Fruit fly (Drosophila melanogaster) whole organism, embryonic: ENCODE data around the gene PGRP-LE.

Source experiments
- Antp ChIP-seq: fragments of 200-800 bp; sonication (Bioruptor generic); optimal IDR thresholded peaks from 3 replicates; lab custom pipeline; 2016; ENCODE audit warnings: missing biosample characterization, missing genetic modification characterization
- Atf6 ChIP-seq: fragments of 200-800 bp; sonication (Bioruptor generic); IDR thresholded peaks from 2 replicates; pipeline ENCODE4 v1.3.6; 2022; ENCODE audit warnings: missing biosample characterization, missing genetic modification characterization
- BEAF-32 ChIP-seq: fragments of 200-800 bp; sonication (Bioruptor generic); optimal IDR thresholded peaks from 3 replicates; lab custom pipeline; 2017; ENCODE audit warnings: missing biosample characterization, missing genetic modification characterization, mild to moderate bottlenecking, moderate library complexity, missing genetic modification reagents
- Bgb ChIP-seq: fragments of 200-800 bp; sonication (Bioruptor generic); IDR thresholded peaks from 2 replicates; pipeline ENCODE4 v1.3.6; 2022; ENCODE audit warnings: missing biosample characterization, missing genetic modification characterization; ENCODE audit not compliant: partially characterized antibody
- CG10654 ChIP-seq: fragments of 200-800 bp; sonication (Bioruptor generic); optimal IDR thresholded peaks from 2 replicates; lab custom pipeline; 2016; ENCODE audit warnings: missing biosample characterization, missing genetic modification characterization
- CG12236 ChIP-seq: fragments of 200-800 bp; sonication (Bioruptor generic); optimal IDR thresholded peaks from 2 replicates; lab custom pipeline; 2016; ENCODE audit warnings: missing biosample characterization, missing genetic modification characterization
- CG12659 ChIP-seq: fragments of 200-800 bp; sonication (Bioruptor generic); optimal IDR thresholded peaks from 3 replicates; lab custom pipeline; 2017; ENCODE audit warnings: mild to moderate bottlenecking, missing biosample characterization, missing genetic modification reagents, missing genetic modification characterization
- CG13287 ChIP-seq: fragments of 200-800 bp; sonication (Bioruptor generic); IDR thresholded peaks from 2 replicates; pipeline ENCODE4 v1.3.6; 2022; ENCODE audit warnings: missing biosample characterization, missing genetic modification characterization; ENCODE audit not compliant: partially characterized antibody
- CG14710 ChIP-seq: fragments of 200-800 bp; sonication (Bioruptor generic); optimal IDR thresholded peaks from 3 replicates; lab custom pipeline; 2019; ENCODE audit warnings: missing biosample characterization, mild to moderate bottlenecking, missing genetic modification characterization, moderate library complexity
- CG15514 ChIP-seq: fragments of 200-800 bp; sonication (Bioruptor generic); optimal IDR thresholded peaks from 3 replicates; lab custom pipeline; 2017; ENCODE audit warnings: missing biosample characterization, missing genetic modification characterization, mild to moderate bottlenecking, moderate library complexity, missing genetic modification reagents
- CG16813 ChIP-seq: fragments of 200-800 bp; sonication (Bioruptor generic); IDR thresholded peaks from 3 replicates; pipeline ENCODE4 v1.3.6; 2022; ENCODE audit warnings: missing biosample characterization, missing genetic modification characterization; ENCODE audit not compliant: partially characterized antibody
- CG18619 ChIP-seq: fragments of 200-800 bp; sonication (Bioruptor generic); optimal IDR thresholded peaks from 3 replicates; lab custom pipeline; 2017; ENCODE audit warnings: missing biosample characterization, mild to moderate bottlenecking, missing genetic modification characterization
- CG2116 ChIP-seq: fragments of 200-800 bp; sonication (Bioruptor generic); optimal IDR thresholded peaks from 3 replicates; lab custom pipeline; 2018; ENCODE audit warnings: missing biosample characterization, mild to moderate bottlenecking, missing genetic modification characterization
- CG30020 ChIP-seq: fragments of 200-800 bp; optimal IDR thresholded peaks from 2 replicates; lab custom pipeline; 2019; ENCODE audit warnings: missing biosample characterization, mild to moderate bottlenecking, missing genetic modification characterization, moderate library complexity
- CG3163 ChIP-seq: fragments of 200-800 bp; sonication (Bioruptor generic); optimal IDR thresholded peaks from 3 replicates; lab custom pipeline; 2016; ENCODE audit warnings: missing biosample characterization, missing genetic modification characterization
- CG34422 ChIP-seq: fragments of 200-800 bp; sonication (Bioruptor generic); IDR thresholded peaks from 3 replicates; pipeline ENCODE4 v1.3.6; 2022; ENCODE audit warnings: missing biosample characterization, missing genetic modification characterization
- CG3847 ChIP-seq: fragments of 200-800 bp; sonication (Bioruptor generic); IDR thresholded peaks from 2 replicates; pipeline ENCODE4 v1.3.6; 2022; ENCODE audit warnings: missing biosample characterization, missing genetic modification characterization
- CG4617 ChIP-seq: fragments of 200-800 bp; sonication (Bioruptor generic); optimal IDR thresholded peaks from 3 replicates; lab custom pipeline; 2016; ENCODE audit warnings: missing biosample characterization, missing genetic modification characterization, borderline replicate concordance
- CG6791 ChIP-seq: fragments of 200-800 bp; sonication (Bioruptor generic); IDR thresholded peaks from 3 replicates; pipeline ENCODE4 v1.3.6; 2022; ENCODE audit warnings: missing biosample characterization, missing genetic modification characterization; ENCODE audit not compliant: partially characterized antibody
- Dp ChIP-seq: fragments of 200-800 bp; sonication (Bioruptor generic); optimal IDR thresholded peaks from 2 replicates; lab custom pipeline; 2018; ENCODE audit warnings: missing biosample characterization, mild to moderate bottlenecking, missing genetic modification characterization, moderate library complexity
- E2f1 ChIP-seq: fragments of 200-800 bp; sonication (Bioruptor generic); IDR thresholded peaks from 2 replicates; pipeline ENCODE4 v1.3.6; 2022; ENCODE audit warnings: missing biosample characterization, missing genetic modification characterization
- E2f2 ChIP-seq: fragments of 200-800 bp; sonication (Bioruptor generic); IDR thresholded peaks from 2 replicates; pipeline ENCODE4 v1.3.6; 2022; ENCODE audit warnings: missing biosample characterization, missing genetic modification characterization
- Gsc ChIP-seq: fragments of 200-800 bp; sonication (Bioruptor generic); IDR thresholded peaks from 2 replicates; pipeline ENCODE4 v1.3.6; 2022; ENCODE audit warnings: missing biosample characterization, missing genetic modification characterization
- HmgZ ChIP-seq: fragments of 200-800 bp; sonication (Bioruptor generic); optimal IDR thresholded peaks from 2 replicates; lab custom pipeline; 2018; ENCODE audit warnings: missing biosample characterization, mild to moderate bottlenecking, missing genetic modification characterization
- Med ChIP-seq: fragments of 200-800 bp; sonication (Bioruptor generic); peaks from one replicate; lab custom pipeline; 2016; ENCODE audit warnings: missing biosample characterization, missing genetic modification characterization, mild to moderate bottlenecking, inconsistent platforms, moderate library complexity
- Myb ChIP-seq: fragments of 200-800 bp; sonication (Bioruptor generic); optimal IDR thresholded peaks from 2 replicates; lab custom pipeline; 2016; ENCODE audit warnings: missing biosample characterization, missing genetic modification characterization
- Nf-YB ChIP-seq: fragments of 200-800 bp; sonication (Bioruptor generic); optimal IDR thresholded peaks from 3 replicates; lab custom pipeline; 2019; ENCODE audit warnings: missing biosample characterization, mild to moderate bottlenecking, missing genetic modification characterization, moderate library complexity
- Opbp ChIP-seq: fragments of 200-800 bp; sonication (Bioruptor generic); IDR thresholded peaks from 3 replicates; pipeline ENCODE4 v1.3.6; 2022; ENCODE audit warnings: missing biosample characterization, missing genetic modification characterization; ENCODE audit not compliant: partially characterized antibody
- Sox102F ChIP-seq: fragments of 200-800 bp; sonication (Bioruptor generic); optimal IDR thresholded peaks from 2 replicates; lab custom pipeline; 2018; ENCODE audit warnings: missing biosample characterization, mild to moderate bottlenecking, missing genetic modification characterization, moderate library complexity
- Sry-δ ChIP-seq: fragments of 200-800 bp; sonication (Bioruptor generic); optimal IDR thresholded peaks from 2 replicates; lab custom pipeline; 2016; ENCODE audit warnings: missing biosample characterization, missing genetic modification characterization
- ato ChIP-seq: fragments of 200-800 bp; sonication (Bioruptor generic); IDR thresholded peaks from 2 replicates; pipeline ENCODE4 v1.3.6; 2022; ENCODE audit warnings: missing biosample characterization, missing genetic modification characterization; ENCODE audit not compliant: partially characterized antibody
- ci ChIP-seq: fragments of 200-800 bp; sonication (Bioruptor generic); IDR thresholded peaks from 3 replicates; pipeline ENCODE4 v1.3.6; 2022; ENCODE audit warnings: missing biosample characterization, missing genetic modification characterization
- dm ChIP-seq: fragments of 200-800 bp; sonication (Bioruptor generic); optimal IDR thresholded peaks from 3 replicates; lab custom pipeline; 2016; ENCODE audit warnings: missing biosample characterization, missing genetic modification characterization
- gfzf ChIP-seq: fragments of 200-800 bp; sonication (Bioruptor generic); optimal IDR thresholded peaks from 2 replicates; lab custom pipeline; 2016; ENCODE audit warnings: missing biosample characterization, mild to moderate bottlenecking, missing genetic modification characterization, moderate library complexity
- hbn ChIP-seq: fragments of 200-800 bp; sonication (Bioruptor generic); IDR thresholded peaks from 2 replicates; pipeline ENCODE4 v1.3.6; 2022; ENCODE audit warnings: missing biosample characterization, missing genetic modification characterization; ENCODE audit not compliant: partially characterized antibody
- lilli ChIP-seq: fragments of 200-800 bp; sonication (Bioruptor generic); optimal IDR thresholded peaks from 3 replicates; lab custom pipeline; 2016; ENCODE audit warnings: missing biosample characterization, missing genetic modification characterization
- row ChIP-seq: fragments of 200-800 bp; sonication (Bioruptor generic); IDR thresholded peaks from 3 replicates; pipeline ENCODE4 v1.3.6; 2022; ENCODE audit warnings: missing biosample characterization, missing genetic modification characterization
- sc ChIP-seq, 3 experiments: fragments of >200 bp in 2 of 3; fragments of 200-800 bp in 1 of 3; sonication (Bioruptor generic) in 1 of 3; optimal IDR thresholded peaks; 2 replicates in 2 of 3; 3 replicates in 1 of 3; lab custom pipeline; 2017; ENCODE audit warnings: mild to moderate bottlenecking in 1 of 3, missing biosample characterization in 1 of 3, missing genetic modification characterization in 1 of 3, missing genetic modification reagents in 1 of 3
- sqz ChIP-seq: fragments of 200-800 bp; sonication (Bioruptor generic); optimal IDR thresholded peaks from 3 replicates; lab custom pipeline; 2018; ENCODE audit warnings: missing biosample characterization, mild to moderate bottlenecking, missing genetic modification characterization
- stwl ChIP-seq: fragments of 200-800 bp; sonication (Bioruptor generic); optimal IDR thresholded peaks from 3 replicates; lab custom pipeline; 2018; ENCODE audit warnings: missing biosample characterization, mild to moderate bottlenecking, missing genetic modification characterization, moderate library complexity
- trem ChIP-seq: fragments of 200-800 bp; optimal IDR thresholded peaks from 3 replicates; lab custom pipeline; 2019; ENCODE audit warnings: missing biosample characterization, mild to moderate bottlenecking, missing genetic modification characterization, moderate library complexity
- unc-4 ChIP-seq: fragments of 200-800 bp; sonication (Bioruptor generic); IDR thresholded peaks from 2 replicates; pipeline ENCODE4 v1.3.6; 2022; ENCODE audit warnings: missing biosample characterization, missing genetic modification characterization; ENCODE audit not compliant: partially characterized antibody
- zen ChIP-seq: fragments of 200-800 bp; sonication (Bioruptor generic); optimal IDR thresholded peaks from 3 replicates; lab custom pipeline; 2018; ENCODE audit warnings: missing biosample characterization, mild to moderate bottlenecking, missing genetic modification characterization, moderate library complexity

PGRP-LE gene

dm6 chrX:15762723-15763122 lies 41.0 kb downstream of the PGRP-LE start, which contains the start of gene Polr3A (continued):
- TF ChIP-seq Sox102F (GFP tag; lab: Kevin White, UChicago), result no peak
- peak; percentile 15 for TF ChIP-seq Myb
- no peak for TF ChIP-seq lilli (GFP tag; lab: Kevin White, UChicago)
- no peak for TF ChIP-seq Antp (GFP tag; lab: Kevin White, UChicago)
- peak; percentile 49 for TF ChIP-seq ato
- TF ChIP-seq E2f1, result no peak
- no peak for TF ChIP-seq CG3163 (GFP tag; lab: Kevin White, UChicago)
- peak; percentile 66 for TF ChIP-seq BEAF-32 (GFP tag; lab: Kevin White, UChicago)
- TF ChIP-seq CG12236 (GFP tag; lab: Kevin White, UChicago), result no peak
- TF ChIP-seq Opbp (GFP tag; lab: Robert Waterston, UW), result peak; percentile 70
- peak; percentile 7; the same call in 1 of the 3 replicates for TF ChIP-seq row (GFP tag; lab: Robert Waterston, UW)
- TF ChIP-seq Atf6 (GFP tag; lab: Robert Waterston, UW), result no peak
- no peak for TF ChIP-seq Gsc (GFP tag; lab: Robert Waterston, UW)
- no peak for TF ChIP-seq sc (optimal IDR thresholded peaks at IDR 0.05; lab: Kevin White, UChicago)
- TF ChIP-seq sc (GFP tag; optimal IDR thresholded peaks at IDR 0.05; lab: Kevin White, UChicago), result no peak
- peak; percentile 73; the same call in 2 of the 3 replicates for TF ChIP-seq CG6791 (GFP tag; lab: Robert Waterston, UW)
- TF ChIP-seq Sry-δ (GFP tag; lab: Kevin White, UChicago), result peak; percentile 24
- TF ChIP-seq CG15514 (GFP tag; lab: Kevin White, UChicago), result peak; percentile 54
- no peak for TF ChIP-seq Nf-YB (GFP tag; lab: Kevin White, UChicago)
- no peak for TF ChIP-seq ci (GFP tag; lab: Robert Waterston, UW)
- TF ChIP-seq unc-4 (GFP tag; lab: Robert Waterston, UW), result peak; percentile 61; the same call in 1 of the 2 replicates
- TF ChIP-seq Bgb (GFP tag; lab: Robert Waterston, UW), result peak; percentile 70
- TF ChIP-seq CG16813 (GFP tag; lab: Robert Waterston, UW), result peak; percentile 63
- peak; percentile 88 for TF ChIP-seq CG14710 (tag; lab: Kevin White, UChicago)
- TF ChIP-seq CG30020, result peak; percentile 62
- peak; percentile 49 for TF ChIP-seq CG2116
- TF ChIP-seq CG10654 (GFP tag; lab: Kevin White, UChicago), result no peak
- peak; percentile 27 for TF ChIP-seq dm
- TF ChIP-seq E2f2 (GFP tag; lab: Robert Waterston, UW), result peak; percentile 78
- TF ChIP-seq sqz, result no peak
- peak; percentile 67 for TF ChIP-seq gfzf (GFP tag; lab: Kevin White, UChicago)
- peak; percentile 11 for TF ChIP-seq HmgZ (tag; lab: Kevin White, UChicago)
- peak; percentile 18 for TF ChIP-seq Med (GFP tag; lab: Kevin White, UChicago)
- TF ChIP-seq CG12659 (GFP tag; lab: Kevin White, UChicago), result peak; percentile 51
- TF ChIP-seq CG4617 (GFP tag; lab: Kevin White, UChicago), result peak; percentile 29
- TF ChIP-seq stwl (tag; lab: Kevin White, UChicago), result peak; percentile 48
- TF ChIP-seq CG3847, result no peak
- TF ChIP-seq CG13287 (GFP tag; lab: Robert Waterston, UW), result peak; percentile 75
- TF ChIP-seq Dp (GFP tag; lab: Kevin White, UChicago), result peak; percentile 65
- peak; percentile 36; the same call in 1 of the 3 replicates for TF ChIP-seq CG34422 (GFP tag; lab: Robert Waterston, UW)
- TF ChIP-seq CG18619, result no peak
- TF ChIP-seq trem (tag; lab: Kevin White, UChicago), result peak; percentile 12
- peak; percentile 41 for TF ChIP-seq hbn
- peak; percentile 49 for TF ChIP-seq zen (tag; lab: Kevin White, UChicago)
